Worm (Caenorhabditis elegans): ENCODE measurements around the gene T09A5.15.

T09A5.15 gene

ce11 chrII:7860221-7860928 lies 2.6 kb downstream of the T09A5.15 start, which contains the start of gene lin-5 (continued):
- TF ChIP-seq ama-1 (optimal IDR thresholded peaks at IDR 0.05): no peak
- TF ChIP-seq lin-11 (tag; optimal IDR thresholded peaks at IDR 0.05): no peak
- TF ChIP-seq eyg-1 (tag; optimal IDR thresholded peaks at IDR 0.05): no peak
- TF ChIP-seq C38D4.7 (GFP tag; optimal IDR thresholded peaks at IDR 0.05): no peak
- no peak for TF ChIP-seq tbx-7 (tag; optimal IDR thresholded peaks at IDR 0.05)
- TF ChIP-seq sdc-2 (tag; optimal IDR thresholded peaks at IDR 0.05): no peak
- TF ChIP-seq hlh-15 (tag; optimal IDR thresholded peaks at IDR 0.05): no peak
- no peak for TF ChIP-seq pha-4 (tag; optimal IDR thresholded peaks at IDR 0.05)
- no peak for TF ChIP-seq sox-4 (tag; optimal IDR thresholded peaks at IDR 0.05)
- TF ChIP-seq elt-4 (tag; optimal IDR thresholded peaks at IDR 0.05): no peak
- TF ChIP-seq tbx-2 (tag; optimal IDR thresholded peaks at IDR 0.05): peak; percentile 24
- TF ChIP-seq fkh-10 (GFP tag; optimal IDR thresholded peaks at IDR 0.05): no peak
- no peak for TF ChIP-seq C08G9.2 (tag; optimal IDR thresholded peaks at IDR 0.05)
- TF ChIP-seq gmeb-2 (tag; optimal IDR thresholded peaks at IDR 0.05): no peak
- TF ChIP-seq pag-3 (tag; optimal IDR thresholded peaks at IDR 0.05; ENCODE audit: borderline replicate concordance): no peak
- TF ChIP-seq nhr-11 (tag; optimal IDR thresholded peaks at IDR 0.05): no peak
- no peak for TF ChIP-seq pha-2 (tag; optimal IDR thresholded peaks at IDR 0.05)
- TF ChIP-seq madf-2 (tag; optimal IDR thresholded peaks at IDR 0.05): no peak
- no peak for TF ChIP-seq rnt-1 (tag; optimal IDR thresholded peaks at IDR 0.05)
- no peak for TF ChIP-seq npax-4 (tag; optimal IDR thresholded peaks at IDR 0.05)
- TF ChIP-seq ref-2 (tag; optimal IDR thresholded peaks at IDR 0.05): peak; percentile 36
- TF ChIP-seq dve-1 (tag; optimal IDR thresholded peaks at IDR 0.05): no peak
- peak; percentile 36 for TF ChIP-seq ceh-34 (tag; optimal IDR thresholded peaks at IDR 0.05)
- TF ChIP-seq mec-3 (tag; optimal IDR thresholded peaks at IDR 0.05; ENCODE audit: borderline replicate concordance): no peak

DNA sequence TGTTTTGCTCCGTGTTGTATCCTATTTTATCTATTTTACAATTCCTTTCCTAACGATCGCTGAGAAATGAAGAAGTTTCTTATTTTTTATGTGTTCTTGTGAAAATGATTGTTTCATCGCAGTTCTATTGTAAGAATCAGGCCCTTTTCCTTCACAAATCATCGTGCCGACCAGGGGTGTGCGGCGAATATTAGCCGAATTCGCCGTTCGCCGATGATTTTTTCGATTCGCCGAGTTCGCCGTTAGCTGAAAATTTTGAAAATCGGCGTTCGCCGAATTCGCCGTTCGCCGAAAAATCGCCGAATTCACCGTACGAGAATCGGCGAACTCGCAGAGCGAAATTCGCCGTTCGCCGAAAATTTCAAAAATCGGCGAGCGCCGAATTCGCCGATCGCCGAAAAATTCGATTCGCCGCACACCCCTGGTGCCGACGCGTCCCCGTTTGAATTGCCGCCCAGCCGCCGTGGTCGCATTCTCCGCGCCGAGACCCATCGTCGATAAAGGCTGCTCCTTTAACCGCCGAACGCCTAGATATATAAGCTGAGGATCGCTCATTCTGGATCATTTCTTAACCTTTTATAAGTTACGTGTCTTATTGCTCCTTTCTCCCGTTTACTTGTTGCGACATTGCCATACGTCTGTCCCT lies 5.8 kb downstream of the T09A5.15 start:
- TF ChIP-seq C38D4.7 (GFP tag; optimal IDR thresholded peaks at IDR 0.05) (no peak), K09A11.1 (tag; optimal IDR thresholded peaks at IDR 0.05; ENCODE audit: insufficient read depth) (peak; percentile 29)

- TF ChIP-seq elt-2 (tag; optimal IDR thresholded peaks at IDR 0.05): peak; percentile 15
- no peak for TF ChIP-seq hlh-13 (GFP tag; optimal IDR thresholded peaks at IDR 0.05)
- no peak for TF ChIP-seq ceh-19 (GFP tag; optimal IDR thresholded peaks at IDR 0.05)
- peak; percentile 12 for TF ChIP-seq nfya-1 (tag; optimal IDR thresholded peaks at IDR 0.05)
Measured at ce11 chrII:7864207-7864606, 6.4 kb downstream of the T09A5.15 start, which contains the start of gene ostb-1. TSS of gene ostb-1 (plus strand) at chrII:7864507.

ce11 chrII:7864892-7865291 lies 7.1 kb downstream of the T09A5.15 start:
- TF ChIP-seq ceh-22 (tag; optimal IDR thresholded peaks at IDR 0.05) (no peak), T23F11.4 (GFP tag; optimal IDR thresholded peaks at IDR 0.05) (no peak), che-1 (tag; optimal IDR thresholded peaks at IDR 0.05) (no peak), sox-2 (GFP tag; IDR thresholded peaks at IDR 0.05) (no peak), ceh-34 (tag; optimal IDR thresholded peaks at IDR 0.05) (no peak), ceh-19 (GFP tag; optimal IDR thresholded peaks at IDR 0.05) (no peak), tbx-2 (tag; optimal IDR thresholded peaks at IDR 0.05) (no peak), pha-2 (tag; optimal IDR thresholded peaks at IDR 0.05) (no peak), npax-4 (tag; optimal IDR thresholded peaks at IDR 0.05) (no peak), ama-1 (optimal IDR thresholded peaks at IDR 0.05) (no peak), ttx-3 (tag; optimal IDR thresholded peaks at IDR 0.05) (no peak), unc-86 (tag; optimal IDR thresholded peaks at IDR 0.05) (no peak), pha-4 (tag; optimal IDR thresholded peaks at IDR 0.05) (no peak), hlh-15 (tag; optimal IDR thresholded peaks at IDR 0.05) (no peak)

All from whole organism, late embryonic.